Worm (Caenorhabditis elegans): Measurements from ENCODE around the gene stg-2.

The stg-2 gene

ce11 chrX:8660319-8660718 is 16.6 kb upstream of the stg-2 start, which contains the start of gene rig-1:
rig-1 (plus strand) TSS chrX:8660619.
- no peak for TF ChIP-seq tab-1 (GFP tag; IDR thresholded peaks at IDR 0.05)
- no peak for TF ChIP-seq cog-1 (tag; optimal IDR thresholded peaks at IDR 0.05)
- no peak for TF ChIP-seq ztf-23 (GFP tag; IDR thresholded peaks at IDR 0.05)
- no peak for TF ChIP-seq klf-2 (GFP tag; conservative IDR thresholded peaks at IDR 0.05)
- TF ChIP-seq ztf-29 (GFP tag; IDR thresholded peaks at IDR 0.05), result no peak
- no peak for TF ChIP-seq flt-1 (GFP tag; IDR thresholded peaks at IDR 0.05)
- TF ChIP-seq med-1 (GFP tag; optimal IDR thresholded peaks at IDR 0.05; ENCODE audit: insufficient read depth), result no peak
- TF ChIP-seq T22C8.4 (GFP tag; IDR thresholded peaks at IDR 0.05), result no peak
- no peak for TF ChIP-seq ref-1 (GFP tag; conservative IDR thresholded peaks at IDR 0.05)

ce11 chrX:8659521-8659920 is 15.8 kb upstream of the stg-2 start:
- no peak for TF ChIP-seq cog-1 (tag; optimal IDR thresholded peaks at IDR 0.05)
- TF ChIP-seq klf-2 (GFP tag; conservative IDR thresholded peaks at IDR 0.05), result no peak
- TF ChIP-seq ztf-23 (GFP tag; IDR thresholded peaks at IDR 0.05), result no peak

ce11 chrX:8656019-8656418 is 12.3 kb upstream of the stg-2 start:
- TF ChIP-seq tab-1 (GFP tag; IDR thresholded peaks at IDR 0.05) (no peak), ztf-23 (GFP tag; IDR thresholded peaks at IDR 0.05) (no peak), T22C8.4 (GFP tag; IDR thresholded peaks at IDR 0.05) (no peak), flt-1 (GFP tag; IDR thresholded peaks at IDR 0.05) (no peak), cog-1 (tag; optimal IDR thresholded peaks at IDR 0.05) (no peak), ztf-29 (GFP tag; IDR thresholded peaks at IDR 0.05) (no peak), med-1 (GFP tag; optimal IDR thresholded peaks at IDR 0.05; ENCODE audit: insufficient read depth) (no peak), ref-1 (GFP tag; conservative IDR thresholded peaks at IDR 0.05) (no peak), klf-2 (GFP tag; conservative IDR thresholded peaks at IDR 0.05) (no peak)

ce11 chrX:8650535-8650934 is 6.8 kb upstream of the stg-2 start:
- TF ChIP-seq ref-1 (GFP tag; conservative IDR thresholded peaks at IDR 0.05) (no peak), T22C8.4 (GFP tag; IDR thresholded peaks at IDR 0.05) (no peak), med-1 (GFP tag; optimal IDR thresholded peaks at IDR 0.05; ENCODE audit: insufficient read depth) (no peak), klf-2 (GFP tag; conservative IDR thresholded peaks at IDR 0.05) (0 out of 2 replicates have a peak, but pooled peaks have one; percentile 24), ztf-23 (GFP tag; IDR thresholded peaks at IDR 0.05) (0 out of 2 replicates have a peak, but pooled peaks have one; percentile 29), ztf-29 (GFP tag; IDR thresholded peaks at IDR 0.05) (peak; percentile 34; the same call in 1 of the 2 replicates), tab-1 (GFP tag; IDR thresholded peaks at IDR 0.05) (0 out of 2 replicates have a peak, but pooled peaks have one; percentile 70), cog-1 (tag; optimal IDR thresholded peaks at IDR 0.05) (no peak), flt-1 (GFP tag; IDR thresholded peaks at IDR 0.05) (peak; percentile 71)

ce11 chrX:8648582-8648981 is 4.9 kb upstream of the stg-2 start:
- TF ChIP-seq ref-1 (GFP tag; conservative IDR thresholded peaks at IDR 0.05) (no peak), tab-1 (GFP tag; IDR thresholded peaks at IDR 0.05) (no peak), ztf-29 (GFP tag; IDR thresholded peaks at IDR 0.05) (no peak), klf-2 (GFP tag; conservative IDR thresholded peaks at IDR 0.05) (no peak), cog-1 (tag; optimal IDR thresholded peaks at IDR 0.05) (no peak)

- TF ChIP-seq cog-1 (tag; optimal IDR thresholded peaks at IDR 0.05) (no peak), klf-2 (GFP tag; conservative IDR thresholded peaks at IDR 0.05) (no peak), ztf-29 (GFP tag; IDR thresholded peaks at IDR 0.05) (no peak), T22C8.4 (GFP tag; IDR thresholded peaks at IDR 0.05) (no peak), tab-1 (GFP tag; IDR thresholded peaks at IDR 0.05) (no peak), ref-1 (GFP tag; conservative IDR thresholded peaks at IDR 0.05) (no peak), ztf-23 (GFP tag; IDR thresholded peaks at IDR 0.05) (no peak), med-1 (GFP tag; optimal IDR thresholded peaks at IDR 0.05; ENCODE audit: insufficient read depth) (no peak)
These were observed 3.3 kb upstream of the stg-2 start, which contains the start of gene F12D9.2 for ce11 chrX:8646997-8647396. F12D9.2 (minus strand) TSS chrX:8647097.

- TF ChIP-seq ztf-29 (GFP tag; IDR thresholded peaks at IDR 0.05), result peak; percentile 80
- peak; percentile 83 for TF ChIP-seq ref-1 (GFP tag; conservative IDR thresholded peaks at IDR 0.05)
- peak; percentile 95 for TF ChIP-seq flt-1 (GFP tag; IDR thresholded peaks at IDR 0.05)
- TF ChIP-seq tab-1 (GFP tag; IDR thresholded peaks at IDR 0.05), result peak; percentile 94
- TF ChIP-seq klf-2 (GFP tag; conservative IDR thresholded peaks at IDR 0.05), result peak; percentile 72; the same call in 1 of the 2 replicates
- peak; percentile 58 for TF ChIP-seq med-1 (GFP tag; optimal IDR thresholded peaks at IDR 0.05; ENCODE audit: insufficient read depth)
- TF ChIP-seq T22C8.4 (GFP tag; IDR thresholded peaks at IDR 0.05), result peak; percentile 85
- TF ChIP-seq cog-1 (tag; optimal IDR thresholded peaks at IDR 0.05), result peak; percentile 68
- peak; percentile 87 for TF ChIP-seq ztf-23 (GFP tag; IDR thresholded peaks at IDR 0.05)
These were observed 2.6 kb upstream of the stg-2 start for ce11 chrX:8646287-8646686.

- TF ChIP-seq ztf-23 (GFP tag; IDR thresholded peaks at IDR 0.05) (no peak), cog-1 (tag; optimal IDR thresholded peaks at IDR 0.05) (no peak), T22C8.4 (GFP tag; IDR thresholded peaks at IDR 0.05) (no peak), ztf-29 (GFP tag; IDR thresholded peaks at IDR 0.05) (no peak), med-1 (GFP tag; optimal IDR thresholded peaks at IDR 0.05; ENCODE audit: insufficient read depth) (no peak), tab-1 (GFP tag; IDR thresholded peaks at IDR 0.05) (0 out of 2 replicates have a peak, but pooled peaks have one; percentile 31), klf-2 (GFP tag; conservative IDR thresholded peaks at IDR 0.05) (no peak), ref-1 (GFP tag; conservative IDR thresholded peaks at IDR 0.05) (no peak), flt-1 (GFP tag; IDR thresholded peaks at IDR 0.05) (0 out of 2 replicates have a peak, but pooled peaks have one; percentile 39)
These were observed 3.1 kb downstream of the stg-2 start for ce11 chrX:8640654-8641053.

- peak; percentile 69 for TF ChIP-seq klf-2 (GFP tag; conservative IDR thresholded peaks at IDR 0.05)
- peak; percentile 91 for TF ChIP-seq flt-1 (GFP tag; IDR thresholded peaks at IDR 0.05)
- TF ChIP-seq cog-1 (tag; optimal IDR thresholded peaks at IDR 0.05), result no peak
- no peak; the same call in none of the 2 replicates for TF ChIP-seq T22C8.4 (GFP tag; IDR thresholded peaks at IDR 0.05)
- TF ChIP-seq ref-1 (GFP tag; conservative IDR thresholded peaks at IDR 0.05), result peak; percentile 64
- TF ChIP-seq ztf-29 (GFP tag; IDR thresholded peaks at IDR 0.05), result no peak
- TF ChIP-seq ztf-23 (GFP tag; IDR thresholded peaks at IDR 0.05), result no peak; the same call in 1 of the 2 replicates
- peak; percentile 83 for TF ChIP-seq tab-1 (GFP tag; IDR thresholded peaks at IDR 0.05)
- TF ChIP-seq med-1 (GFP tag; optimal IDR thresholded peaks at IDR 0.05; ENCODE audit: insufficient read depth), result peak; percentile 43
These were observed 5.0 kb downstream of the stg-2 start for ce11 chrX:8638679-8639184.

All from whole organism, midembryonic.